Worm (Caenorhabditis elegans) whole organism, L2 larva: ENCODE results near the gene C29E4.10.

ENCODE experiments used
- F13H6.1 ChIP-seq: sonication (generic microtip); optimal IDR thresholded peaks from 2 replicates; lab custom pipeline; 2016; ENCODE audit warnings: missing genetic modification characterization, missing compliant biosample characterization
- ZK546.5 ChIP-seq: sonication (generic microtip); optimal IDR thresholded peaks from 2 replicates; lab custom pipeline; 2017; ENCODE audit warnings: missing biosample characterization, missing genetic modification characterization
- alr-1 ChIP-seq: fragments of 150-350 bp; optimal IDR thresholded peaks from 2 replicates; lab custom pipeline; 2014; ENCODE audit warnings: missing biosample characterization, missing genetic modification characterization
- blmp-1 ChIP-seq: sonication (generic microtip); optimal IDR thresholded peaks from 2 replicates; lab custom pipeline; 2017; ENCODE audit warnings: missing genetic modification characterization, mild to moderate bottlenecking, missing compliant biosample characterization, antibody characterized with exemption, moderate library complexity; ENCODE audit not compliant: insufficient read depth
- lin-11 ChIP-seq: fragments of 150-350 bp; sonication (generic microtip); optimal IDR thresholded peaks from 2 replicates; lab custom pipeline; 2014; ENCODE audit warnings: missing biosample characterization, missing genetic modification characterization, inconsistent platforms, mixed read lengths
- lsy-2 ChIP-seq, 2 experiments: fragments of 150-350 bp in 1 of 2; sonication (generic microtip) in 1 of 2; optimal IDR thresholded peaks; 2 replicates each; lab custom pipeline; 2014 to 2017; ENCODE audit warnings: missing biosample characterization in 2 of 2, missing genetic modification characterization in 2 of 2
- mab-5 ChIP-seq: fragments of 150-350 bp; optimal IDR thresholded peaks from 2 replicates; lab custom pipeline; 2014; ENCODE audit warnings: missing biosample characterization, missing genetic modification characterization
- nhr-10 ChIP-seq: sonication (generic microtip); optimal IDR thresholded peaks from 2 replicates; lab custom pipeline; 2017; ENCODE audit warnings: missing biosample characterization, missing genetic modification characterization
- peb-1 ChIP-seq: fragments of 150-350 bp; optimal IDR thresholded peaks from 2 replicates; lab custom pipeline; 2014; ENCODE audit warnings: missing biosample characterization, missing genetic modification characterization

C29E4.10 gene

DNA sequence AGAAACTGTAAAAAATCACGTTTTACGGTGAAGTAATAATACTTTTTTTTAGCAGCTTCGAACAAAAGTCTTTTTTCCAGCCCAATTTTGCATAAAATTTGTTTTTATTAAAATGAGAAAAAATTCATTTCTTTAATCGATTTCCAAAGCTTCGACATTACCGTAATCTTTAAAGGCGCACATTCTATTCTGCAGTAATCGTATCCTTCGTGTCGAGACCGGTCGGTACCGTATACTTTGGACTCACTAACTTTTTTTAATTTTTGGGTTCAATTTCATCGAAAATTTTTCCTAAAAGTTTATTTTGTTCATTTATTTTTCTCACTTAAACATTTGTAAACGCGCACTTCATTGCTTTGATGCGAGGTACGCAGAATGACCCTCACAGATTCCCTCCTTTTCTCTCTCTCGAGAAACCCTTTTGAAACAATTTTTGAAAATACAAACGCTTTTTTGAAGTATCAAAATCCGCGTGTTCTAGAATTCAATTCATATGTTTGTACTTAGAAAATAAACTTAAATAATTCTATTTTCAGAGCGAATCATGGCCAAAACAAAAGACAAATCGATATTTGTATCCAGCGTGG is 49.0 kb downstream of the C29E4.10 start, which contains the start of gene hrpk-2:
Gene hrpk-2, plus strand, starts transcription at position 537 of the 587 bp plus-strand sequence.
- TF ChIP-seq lsy-2 (tag; optimal IDR thresholded peaks at IDR 0.05; lab: Kevin White, UChicago) (no peak), F13H6.1 (tag; lab: Kevin White, UChicago) (no peak), mab-5 (tag; lab: Kevin White, UChicago) (no peak), ZK546.5 (tag; lab: Kevin White, UChicago) (no peak), nhr-10 (tag; lab: Kevin White, UChicago) (no peak), peb-1 (tag; lab: Kevin White, UChicago) (no peak), lin-11 (tag; lab: Kevin White, UChicago) (no peak), blmp-1 (no peak), alr-1 (tag; lab: Kevin White, UChicago) (no peak)
